Fruit fly (Drosophila melanogaster) whole organism, embryonic: ENCODE data around the gene Cyp303a1.

Experiments
- Ada2b ChIP-seq: fragments of 200-800 bp; sonication (Bioruptor generic); IDR thresholded peaks from 2 replicates; pipeline ENCODE4 v1.3.6; 2022; ENCODE audit warnings: missing biosample characterization, missing genetic modification characterization
- Adf1 ChIP-seq: fragments of 200-800 bp; sonication (Bioruptor generic); IDR thresholded peaks from 2 replicates; pipeline ENCODE4 v1.3.6; 2022; ENCODE audit warnings: missing biosample characterization, missing genetic modification characterization
- Atf3 ChIP-seq: fragments of 200-800 bp; sonication (Bioruptor generic); optimal IDR thresholded peaks from 3 replicates; lab custom pipeline; 2016; ENCODE audit warnings: missing biosample characterization, missing genetic modification characterization
- B-H1 ChIP-seq: fragments of 200-800 bp; sonication (Bioruptor generic); IDR thresholded peaks from 3 replicates; pipeline ENCODE4 v1.3.6; 2022; ENCODE audit warnings: missing biosample characterization, missing genetic modification characterization
- Bgb ChIP-seq: fragments of 200-800 bp; sonication (Bioruptor generic); IDR thresholded peaks from 2 replicates; pipeline ENCODE4 v1.3.6; 2022; ENCODE audit warnings: missing biosample characterization, missing genetic modification characterization; ENCODE audit not compliant: partially characterized antibody
- C15 ChIP-seq: fragments of 200-800 bp; sonication (Bioruptor generic); IDR thresholded peaks from 3 replicates; pipeline ENCODE4 v1.3.6; 2022; ENCODE audit warnings: missing biosample characterization, missing genetic modification characterization
- CG10366 ChIP-seq: fragments of 200-800 bp; sonication (Bioruptor generic); IDR thresholded peaks from 2 replicates; pipeline ENCODE4 v1.3.6; 2022; ENCODE audit warnings: missing biosample characterization, missing genetic modification characterization
- CG12071 ChIP-seq: fragments of 200-800 bp; sonication (Bioruptor generic); optimal IDR thresholded peaks from 3 replicates; lab custom pipeline; 2018; ENCODE audit warnings: missing biosample characterization, mild to moderate bottlenecking, missing genetic modification characterization
- CG13296 ChIP-seq: fragments of 200-800 bp; sonication (Bioruptor generic); optimal IDR thresholded peaks from 3 replicates; lab custom pipeline; 2018; ENCODE audit warnings: missing biosample characterization, mild to moderate bottlenecking, missing genetic modification characterization
- CG17361 ChIP-seq: fragments of 200-800 bp; sonication (Bioruptor generic); IDR thresholded peaks from 3 replicates; pipeline ENCODE4 v1.3.6; 2022; ENCODE audit warnings: missing biosample characterization, missing genetic modification characterization
- CG2202 ChIP-seq: fragments of 200-800 bp; sonication (Bioruptor generic); optimal IDR thresholded peaks from 2 replicates; lab custom pipeline; 2018; ENCODE audit warnings: missing biosample characterization, mild to moderate bottlenecking, missing genetic modification characterization
- CG31224 ChIP-seq: fragments of 200-800 bp; sonication (Bioruptor generic); IDR thresholded peaks from 2 replicates; pipeline ENCODE4 v1.3.6; 2022; ENCODE audit warnings: missing biosample characterization, missing genetic modification characterization
- CG32772 ChIP-seq: fragments of 200-800 bp; sonication (Bioruptor generic); IDR thresholded peaks from 2 replicates; pipeline ENCODE4 v1.3.6; 2022; ENCODE audit warnings: missing biosample characterization, missing genetic modification characterization
- CG3281 ChIP-seq: fragments of 200-800 bp; sonication (Bioruptor generic); optimal IDR thresholded peaks from 3 replicates; lab custom pipeline; 2017; ENCODE audit warnings: missing biosample characterization, mild to moderate bottlenecking, missing genetic modification characterization
- CG3847 ChIP-seq: fragments of 200-800 bp; sonication (Bioruptor generic); IDR thresholded peaks from 2 replicates; pipeline ENCODE4 v1.3.6; 2022; ENCODE audit warnings: missing biosample characterization, missing genetic modification characterization
- CG6689 ChIP-seq: fragments of 200-800 bp; sonication (Bioruptor generic); IDR thresholded peaks from 2 replicates; pipeline ENCODE4 v1.3.6; 2022; ENCODE audit warnings: missing biosample characterization, missing genetic modification characterization
- CG7372 ChIP-seq: fragments of 200-800 bp; sonication (Bioruptor generic); IDR thresholded peaks from 2 replicates; pipeline ENCODE4 v1.3.6; 2022; ENCODE audit warnings: missing biosample characterization, missing genetic modification characterization
- CG7556 ChIP-seq: fragments of 200-800 bp; sonication (Bioruptor generic); optimal IDR thresholded peaks from 2 replicates; lab custom pipeline; 2017; ENCODE audit warnings: missing biosample characterization, mild to moderate bottlenecking, missing genetic modification characterization
- CG7786 ChIP-seq: fragments of 200-800 bp; sonication (Bioruptor generic); optimal IDR thresholded peaks from 2 replicates; lab custom pipeline; 2016; ENCODE audit warnings: missing biosample characterization, missing genetic modification characterization
- CG7839 ChIP-seq: fragments of 200-800 bp; sonication (Bioruptor generic); optimal IDR thresholded peaks from 3 replicates; lab custom pipeline; 2018; ENCODE audit warnings: missing biosample characterization, mild to moderate bottlenecking, missing genetic modification characterization, moderate library complexity
- CG8388 ChIP-seq: fragments of 200-800 bp; sonication (Bioruptor generic); optimal IDR thresholded peaks from 2 replicates; lab custom pipeline; 2019; ENCODE audit warnings: missing biosample characterization, mild to moderate bottlenecking, missing genetic modification characterization, moderate library complexity
- CG9215 ChIP-seq: fragments of 200-800 bp; sonication (Bioruptor generic); IDR thresholded peaks from 2 replicates; pipeline ENCODE4 v1.3.6; 2022; ENCODE audit warnings: missing biosample characterization, missing genetic modification characterization
- CG9727 ChIP-seq: fragments of 200-800 bp; sonication (Bioruptor generic); optimal IDR thresholded peaks from 3 replicates; lab custom pipeline; 2017; ENCODE audit warnings: missing biosample characterization, mild to moderate bottlenecking, missing genetic modification characterization
- CkIIα-i1 ChIP-seq: fragments of 200-800 bp; sonication (Bioruptor generic); IDR thresholded peaks from 2 replicates; pipeline ENCODE4 v1.3.6; 2022; ENCODE audit warnings: missing biosample characterization, missing genetic modification characterization
- Dip3 ChIP-seq: fragments of 200-800 bp; sonication (Bioruptor generic); optimal IDR thresholded peaks from 3 replicates; lab custom pipeline; 2016; ENCODE audit warnings: missing biosample characterization, missing genetic modification characterization
- Drgx ChIP-seq: fragments of 200-800 bp; sonication (Bioruptor generic); IDR thresholded peaks from 2 replicates; pipeline ENCODE4 v1.3.6; 2022; ENCODE audit warnings: missing biosample characterization, missing genetic modification characterization
- Gug ChIP-seq: fragments of 200-800 bp; sonication (Bioruptor generic); IDR thresholded peaks from 4 replicates; pipeline ENCODE4 v1.3.6; 2022; ENCODE audit warnings: missing biosample characterization, missing genetic modification characterization
- Mad ChIP-seq: fragments of 200-800 bp; sonication (Bioruptor generic); optimal IDR thresholded peaks from 2 replicates; lab custom pipeline; 2016; ENCODE audit warnings: missing biosample characterization, missing genetic modification characterization
- PHDP ChIP-seq: fragments of 200-800 bp; sonication (Bioruptor generic); optimal IDR thresholded peaks from 3 replicates; lab custom pipeline; 2018; ENCODE audit warnings: missing biosample characterization, mild to moderate bottlenecking, missing genetic modification characterization, moderate library complexity
- Poxn ChIP-seq: fragments of 200-800 bp; sonication (Bioruptor generic); IDR thresholded peaks from 2 replicates; pipeline ENCODE4 v1.3.6; 2022; ENCODE audit warnings: missing biosample characterization, missing genetic modification characterization
- Scr ChIP-seq: fragments of 200-800 bp; sonication (Bioruptor generic); IDR thresholded peaks from 2 replicates; pipeline ENCODE4 v1.3.6; 2022; ENCODE audit warnings: missing biosample characterization, missing genetic modification characterization; ENCODE audit not compliant: partially characterized antibody
- Sry-β ChIP-seq: fragments of 200-800 bp; sonication (Bioruptor generic); optimal IDR thresholded peaks from 2 replicates; lab custom pipeline; 2018; ENCODE audit warnings: missing biosample characterization, mild to moderate bottlenecking, missing genetic modification characterization, moderate library complexity
- ato ChIP-seq: fragments of 200-800 bp; sonication (Bioruptor generic); IDR thresholded peaks from 2 replicates; pipeline ENCODE4 v1.3.6; 2022; ENCODE audit warnings: missing biosample characterization, missing genetic modification characterization; ENCODE audit not compliant: partially characterized antibody
- bsh ChIP-seq, 2 experiments: fragments of 200-800 bp; sonication (Bioruptor generic); optimal IDR thresholded peaks; 2 replicates each; lab custom pipeline; 2017 to 2018; ENCODE audit warnings: mild to moderate bottlenecking in 2 of 2, missing biosample characterization in 2 of 2, missing genetic modification characterization in 2 of 2, moderate library complexity in 1 of 2
- dpn ChIP-seq, 2 experiments: fragments of 200-800 bp; sonication (Bioruptor generic); optimal IDR thresholded peaks; 3 replicates each; lab custom pipeline; 2016; ENCODE audit warnings: missing biosample characterization in 2 of 2, missing genetic modification characterization in 2 of 2
- emc ChIP-seq: fragments of 200-800 bp; sonication (Bioruptor generic); optimal IDR thresholded peaks from 2 replicates; lab custom pipeline; 2016; ENCODE audit warnings: missing biosample characterization, missing genetic modification characterization
- exex ChIP-seq: fragments of 200-800 bp; sonication (Bioruptor generic); optimal IDR thresholded peaks from 4 replicates; lab custom pipeline; 2018; ENCODE audit warnings: missing biosample characterization, mild to moderate bottlenecking, missing genetic modification characterization, moderate library complexity
- hkb ChIP-seq, 2 experiments: fragments of 200-800 bp in 1 of 2; fragments of >200 bp in 1 of 2; sonication (Bioruptor generic) in 1 of 2; IDR thresholded peaks in 1 of 2; optimal IDR thresholded peaks in 1 of 2; 2 replicates each; pipeline versions ENCODE4 v1.3.6 to Lab custom; 2017 to 2022; ENCODE audit warnings: missing biosample characterization in 1 of 2, missing genetic modification characterization in 1 of 2
- jing ChIP-seq: fragments of 200-800 bp; sonication (Bioruptor generic); optimal IDR thresholded peaks from 2 replicates; lab custom pipeline; 2018; ENCODE audit warnings: missing biosample characterization, mild to moderate bottlenecking, missing genetic modification characterization
- ken ChIP-seq: fragments of 200-800 bp; sonication (Bioruptor generic); IDR thresholded peaks from 3 replicates; pipeline ENCODE4 v1.3.6; 2022; ENCODE audit warnings: missing biosample characterization, missing genetic modification characterization
- lola ChIP-seq, 3 experiments: fragments of >200 bp in 2 of 3; fragments of 200-800 bp in 1 of 3; sonication (Bioruptor generic) in 1 of 3; optimal IDR thresholded peaks; 2 replicates each; lab custom pipeline; 2017 to 2019; ENCODE audit warnings: missing biosample characterization in 3 of 3, missing genetic modification characterization in 3 of 3, mild to moderate bottlenecking in 1 of 3, moderate library complexity in 1 of 3
- nau ChIP-seq: fragments of 200-800 bp; sonication (Bioruptor generic); optimal IDR thresholded peaks from 3 replicates; lab custom pipeline; 2017; ENCODE audit warnings: missing biosample characterization, mild to moderate bottlenecking, missing genetic modification characterization, missing genetic modification reagents
- onecut ChIP-seq: fragments of 200-800 bp; sonication (Bioruptor generic); IDR thresholded peaks from 2 replicates; pipeline ENCODE4 v1.3.6; 2022; ENCODE audit warnings: missing biosample characterization, missing genetic modification characterization
- org-1 ChIP-seq: fragments of 200-800 bp; sonication (Bioruptor generic); optimal IDR thresholded peaks from 2 replicates; lab custom pipeline; 2017; ENCODE audit warnings: missing biosample characterization, missing genetic modification characterization
- pb ChIP-seq: fragments of 200-800 bp; sonication (Bioruptor generic); optimal IDR thresholded peaks from 3 replicates; lab custom pipeline; 2016; ENCODE audit warnings: missing biosample characterization, missing genetic modification characterization
- rib ChIP-seq: fragments of 200-800 bp; sonication (Bioruptor generic); IDR thresholded peaks from 2 replicates; pipeline ENCODE4 v1.3.6; 2022; ENCODE audit warnings: missing biosample characterization, missing genetic modification characterization
- sc ChIP-seq, 3 experiments: fragments of >200 bp in 2 of 3; fragments of 200-800 bp in 1 of 3; sonication (Bioruptor generic) in 1 of 3; optimal IDR thresholded peaks; 2 replicates in 2 of 3; 3 replicates in 1 of 3; lab custom pipeline; 2017; ENCODE audit warnings: mild to moderate bottlenecking in 1 of 3, missing biosample characterization in 1 of 3, missing genetic modification characterization in 1 of 3, missing genetic modification reagents in 1 of 3
- shn ChIP-seq: fragments of 200-800 bp; sonication (Bioruptor generic); optimal IDR thresholded peaks from 3 replicates; lab custom pipeline; 2016; ENCODE audit warnings: missing biosample characterization, missing genetic modification characterization
- slp2 ChIP-seq: fragments of 200-800 bp; sonication (Bioruptor generic); optimal IDR thresholded peaks from 2 replicates; lab custom pipeline; 2016; ENCODE audit warnings: missing biosample characterization, missing genetic modification characterization
- yki ChIP-seq: fragments of >200 bp; optimal IDR thresholded peaks from 3 replicates; lab custom pipeline; 2018

Cyp303a1 gene

dm6 chr2L:16275809-16276178, 18.2 kb upstream of the Cyp303a1 start (continued):
- TF ChIP-seq CG10366: peak; percentile 35
- TF ChIP-seq jing (GFP tag; lab: Kevin White, UChicago): peak; percentile 33
- TF ChIP-seq pb (GFP tag; lab: Kevin White, UChicago): no peak
- TF ChIP-seq hkb (optimal IDR thresholded peaks at IDR 0.05; lab: Kevin White, UChicago): no peak
- peak; percentile 36; the same call in 1 of the 2 replicates for TF ChIP-seq hkb (GFP tag; IDR thresholded peaks at IDR 0.05; lab: Robert Waterston, UW)
- 0 out of 2 replicates have a peak, but pooled peaks have one; percentile 32 for TF ChIP-seq CG6689
- 0 out of 2 replicates have a peak, but pooled peaks have one; percentile 6 for TF ChIP-seq CG7372 (GFP tag; lab: Robert Waterston, UW)
- TF ChIP-seq C15 (GFP tag; lab: Robert Waterston, UW): no peak
- TF ChIP-seq CG9215 (GFP tag; lab: Robert Waterston, UW): 0 out of 2 replicates have a peak, but pooled peaks have one; percentile 33
- no peak for TF ChIP-seq yki (lab: Kevin White, UChicago)
- peak; percentile 29 for TF ChIP-seq CG13296
- TF ChIP-seq Dip3 (GFP tag; lab: Kevin White, UChicago): peak; percentile 19
- TF ChIP-seq emc (GFP tag; lab: Kevin White, UChicago): no peak
- peak; percentile 89 for TF ChIP-seq Drgx (GFP tag; lab: Robert Waterston, UW)
- TF ChIP-seq Bgb (GFP tag; lab: Robert Waterston, UW): no peak
- TF ChIP-seq sc (optimal IDR thresholded peaks at IDR 0.05; lab: Kevin White, UChicago): no peak
- no peak for TF ChIP-seq sc (GFP tag; optimal IDR thresholded peaks at IDR 0.05; lab: Kevin White, UChicago)
- peak; percentile 55 for TF ChIP-seq org-1 (GFP tag; lab: Kevin White, UChicago)
- peak; percentile 63 for TF ChIP-seq CG7839 (tag; lab: Kevin White, UChicago)
- no peak for TF ChIP-seq Atf3 (GFP tag; lab: Kevin White, UChicago)
- TF ChIP-seq CG3281 (GFP tag; lab: Kevin White, UChicago): peak; percentile 76
- TF ChIP-seq CG8388 (GFP tag; lab: Kevin White, UChicago): peak; percentile 36
- TF ChIP-seq Scr (GFP tag; lab: Robert Waterston, UW): no peak
- TF ChIP-seq CG12071 (GFP tag; lab: Kevin White, UChicago): peak; percentile 45
- TF ChIP-seq nau (GFP tag; lab: Kevin White, UChicago): peak; percentile 20
- peak; percentile 13 for TF ChIP-seq Mad (GFP tag; lab: Kevin White, UChicago)
- TF ChIP-seq ato (GFP tag; lab: Robert Waterston, UW): no peak
- TF ChIP-seq CG31224: no peak
- TF ChIP-seq CG3847 (GFP tag; lab: Robert Waterston, UW): no peak; the same call in 1 of the 2 replicates
- TF ChIP-seq CG7786: peak; percentile 18
- peak; percentile 36; the same call in 1 of the 2 replicates for TF ChIP-seq Ada2b
- TF ChIP-seq B-H1 (GFP tag; lab: Robert Waterston, UW): peak; percentile 29; the same call in 1 of the 3 replicates
- TF ChIP-seq dpn (GFP tag; optimal IDR thresholded peaks at IDR 0.05; lab: Kevin White, UChicago): peak; percentile 3 to 22
- TF ChIP-seq Poxn: no peak
- peak; percentile 70 for TF ChIP-seq PHDP (tag; lab: Kevin White, UChicago)
- peak; percentile 74 for TF ChIP-seq CG7556 (GFP tag; lab: Kevin White, UChicago)
- TF ChIP-seq rib (GFP tag; lab: Robert Waterston, UW): no peak
- TF ChIP-seq CG2202 (tag; lab: Kevin White, UChicago): no peak
- TF ChIP-seq Adf1: no peak
- 0 out of 4 replicates have a peak, but pooled peaks have one; percentile 8 for TF ChIP-seq Gug
- TF ChIP-seq Sry-β (GFP tag; lab: Kevin White, UChicago): no peak
- peak; percentile 56; the same call in 2 of the 3 replicates for TF ChIP-seq CG17361
- TF ChIP-seq CG9727 (GFP tag; lab: Kevin White, UChicago): peak; percentile 63
- TF ChIP-seq ken (GFP tag; lab: Robert Waterston, UW): no peak
- TF ChIP-seq lola (GFP tag; optimal IDR thresholded peaks at IDR 0.05; lab: Kevin White, UChicago): peak in 1 of 3 experiments; percentile 28
- peak in 1 of 2 experiments; percentile 41 for TF ChIP-seq bsh (GFP tag; optimal IDR thresholded peaks at IDR 0.05; lab: Kevin White, UChicago)
- peak; percentile 4 for TF ChIP-seq exex
- TF ChIP-seq onecut: no peak
- no peak for TF ChIP-seq slp2
- TF ChIP-seq shn (GFP tag; lab: Kevin White, UChicago): no peak
- peak; percentile 42; the same call in 1 of the 2 replicates for TF ChIP-seq CG32772 (GFP tag; lab: Robert Waterston, UW)
- no peak for TF ChIP-seq CkIIα-i1 (GFP tag; lab: Robert Waterston, UW)
